Worm (Caenorhabditis elegans) whole organism, L3 larva: ENCODE results near the gene pph-5.

Experiments
- R02D3.7 ChIP-seq: fragments of 150-350 bp; optimal IDR thresholded peaks from 2 replicates; lab custom pipeline; 2014; ENCODE audit warnings: missing biosample characterization, missing genetic modification characterization
- ZK546.5 ChIP-seq: sonication (generic microtip); optimal IDR thresholded peaks from 2 replicates; lab custom pipeline; 2017; ENCODE audit warnings: missing biosample characterization, missing genetic modification characterization
- aly-2 ChIP-seq: fragments of 150-350 bp; optimal IDR thresholded peaks from 2 replicates; lab custom pipeline; 2014; ENCODE audit warnings: missing biosample characterization, missing genetic modification characterization
- ama-1 ChIP-seq: fragments of 150-350 bp; optimal IDR thresholded peaks from 2 replicates; lab custom pipeline; 2018
- jun-1 ChIP-seq: fragments of 150-350 bp; optimal IDR thresholded peaks from 2 replicates; lab custom pipeline; 2014; ENCODE audit warnings: missing biosample characterization, missing genetic modification reagents, missing genetic modification characterization
- lin-15B ChIP-seq: fragments of 150-350 bp; optimal IDR thresholded peaks from 2 replicates; lab custom pipeline; 2014; ENCODE audit warnings: missing biosample characterization, missing genetic modification characterization
- lsy-12 ChIP-seq: sonication (generic microtip); optimal IDR thresholded peaks from 2 replicates; lab custom pipeline; 2016; ENCODE audit warnings: mild to moderate bottlenecking, missing genetic modification characterization, missing compliant biosample characterization
- mdl-1 ChIP-seq: fragments of 150-350 bp; optimal IDR thresholded peaks from 2 replicates; lab custom pipeline; 2014; ENCODE audit warnings: missing biosample characterization, missing genetic modification characterization
- nhr-11 ChIP-seq: fragments of 150-350 bp; optimal IDR thresholded peaks from 2 replicates; lab custom pipeline; 2014; ENCODE audit warnings: missing biosample characterization, missing genetic modification characterization
- pqm-1 ChIP-seq: fragments of 150-350 bp; optimal IDR thresholded peaks from 2 replicates; lab custom pipeline; 2017; ENCODE audit warnings: missing biosample characterization, missing genetic modification characterization, inconsistent platforms
- tbx-2 ChIP-seq: sonication (generic microtip); optimal IDR thresholded peaks from 2 replicates; lab custom pipeline; 2016; ENCODE audit warnings: mild to moderate bottlenecking, missing genetic modification characterization, missing compliant biosample characterization
- unc-39 ChIP-seq: sonication (generic microtip); optimal IDR thresholded peaks from 4 replicates; lab custom pipeline; 2017; ENCODE audit warnings: missing biosample characterization, missing genetic modification characterization
- unc-62 ChIP-seq: fragments of 150-350 bp; sonication (generic microtip); optimal IDR thresholded peaks from 4 replicates; lab custom pipeline; 2014; ENCODE audit warnings: missing biosample characterization, missing genetic modification reagents, missing genetic modification characterization

DNA sequence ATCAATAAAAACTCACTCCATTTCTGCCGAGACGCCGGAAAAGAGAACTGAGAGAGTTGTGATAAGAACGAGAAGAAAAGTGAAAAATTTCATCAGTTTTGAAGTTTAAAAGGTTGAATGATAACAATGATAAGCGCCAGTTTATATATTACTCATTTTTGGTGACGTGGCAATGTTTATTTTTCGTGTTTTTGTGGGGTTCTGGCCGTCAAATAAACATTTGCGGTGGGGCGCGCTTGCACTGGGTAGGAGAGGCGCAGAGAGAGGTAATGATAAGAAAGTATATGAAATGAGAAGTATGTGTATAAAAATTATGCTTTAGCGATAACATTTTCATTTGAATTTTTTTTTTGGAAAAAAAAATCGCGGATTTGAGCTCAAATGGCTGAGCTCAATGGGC is 31.7 kb upstream of the pph-5 start, which contains the start of gene Y39B6A.5:
- TF ChIP-seq unc-39 (no peak), ama-1 (no peak), aly-2 (no peak), mdl-1 (tag; lab: Kevin White, UChicago) (no peak), ZK546.5 (tag; lab: Kevin White, UChicago) (no peak), tbx-2 (no peak), nhr-11 (tag; lab: Kevin White, UChicago) (no peak), lsy-12 (tag; lab: Kevin White, UChicago) (no peak), R02D3.7 (tag; lab: Kevin White, UChicago) (no peak), pqm-1 (tag; lab: Kevin White, UChicago) (peak; percentile 94), lin-15B (tag; lab: Kevin White, UChicago) (peak; percentile 2), unc-62 (GFP tag; lab: Kevin White, UChicago) (no peak), jun-1 (tag; lab: Kevin White, UChicago) (peak; percentile 96)
